Worm (Caenorhabditis elegans) whole organism, L4/young adult: ENCODE data around the gene Y51H4A.936.

Experiments used
- W03F9.2 ChIP-seq: fragments of 150-350 bp; optimal IDR thresholded peaks from 2 replicates; lab custom pipeline; 2014; ENCODE audit warnings: missing biosample characterization, missing genetic modification characterization
- him-1 ChIP-seq: sonication (generic microtip); optimal IDR thresholded peaks from 2 replicates; lab custom pipeline; 2016; ENCODE audit warnings: missing genotype, missing genetic modification reagents, missing genetic modification characterization, missing compliant biosample characterization

ce11 chrIV:16601599-16601998 lies 27.6 kb upstream of the Y51H4A.936 start:
- TF ChIP-seq him-1 (tag; lab: Kevin White, UChicago): no peak
- no peak for TF ChIP-seq W03F9.2 (tag; lab: Kevin White, UChicago)
